Worm (Caenorhabditis elegans): Measurements from ENCODE around the gene Y116F11B.7.
A peak's percentile ranks its signal among the peaks of the same experiment; 100 is the strongest.

The Y116F11B.7 gene

ce11 chrV:19848014-19848413, at the start of gene Y116F11B.7:
Y116F11B.7 (plus strand) TSS chrV:19848314.
- TF ChIP-seq daf-12 (tag; optimal IDR thresholded peaks at IDR 0.05): no peak
- TF ChIP-seq nhr-111 (GFP tag; optimal IDR thresholded peaks at IDR 0.05): no peak
- no peak for TF ChIP-seq duxl-1 (tag; optimal IDR thresholded peaks at IDR 0.05; ENCODE audit: poor library complexity)
- no peak for TF ChIP-seq T20F7.1 (GFP tag; optimal IDR thresholded peaks at IDR 0.05)
- no peak for TF ChIP-seq rbr-2 (tag; optimal IDR thresholded peaks at IDR 0.05)
- TF ChIP-seq daf-16 (GFP tag; optimal IDR thresholded peaks at IDR 0.05): no peak
- TF ChIP-seq daf-16 (tag; optimal IDR thresholded peaks at IDR 0.05): no peak
- TF ChIP-seq lir-3 (tag; optimal IDR thresholded peaks at IDR 0.05): no peak
- TF ChIP-seq jun-1 (tag; optimal IDR thresholded peaks at IDR 0.05): no peak
- TF ChIP-seq daf-19 (GFP tag; conservative IDR thresholded peaks at IDR 0.05): no peak
- no peak for TF ChIP-seq egl-43 (GFP tag; IDR thresholded peaks at IDR 0.05)
- TF ChIP-seq Y48G9A.11 (GFP tag; IDR thresholded peaks at IDR 0.05): no peak
- TF ChIP-seq hmg-1.1 (GFP tag; IDR thresholded peaks at IDR 0.05): no peak
- TF ChIP-seq ztf-11 (tag; optimal IDR thresholded peaks at IDR 0.05): no peak
- TF ChIP-seq zfp-3 (GFP tag; conservative IDR thresholded peaks at IDR 0.05): no peak
- TF ChIP-seq F49E8.2 (tag; optimal IDR thresholded peaks at IDR 0.05; ENCODE audit: borderline replicate concordance): no peak
- no peak for TF ChIP-seq pqm-1 (tag; optimal IDR thresholded peaks at IDR 0.05)
- TF ChIP-seq fkh-10 (GFP tag; optimal IDR thresholded peaks at IDR 0.05): no peak
- no peak for TF ChIP-seq dpl-1 (GFP tag; optimal IDR thresholded peaks at IDR 0.05)
- no peak for TF ChIP-seq ceh-44 (GFP tag; IDR thresholded peaks at IDR 0.05)
- TF ChIP-seq aha-1 (tag): no peak

- TF ChIP-seq ztf-7 (tag; optimal IDR thresholded peaks at IDR 0.05) (no peak), dmd-6 (GFP tag; IDR thresholded peaks at IDR 0.05) (no peak), aha-1 (tag) (peak; percentile 27), ceh-44 (GFP tag; IDR thresholded peaks at IDR 0.05) (no peak)
Measured at ce11 chrV:19801033-19801432, 47.1 kb upstream of the Y116F11B.7 start, which contains the start of gene Y116F11B.2. Y116F11B.2 (minus strand) TSS chrV:19801133.

DNA sequence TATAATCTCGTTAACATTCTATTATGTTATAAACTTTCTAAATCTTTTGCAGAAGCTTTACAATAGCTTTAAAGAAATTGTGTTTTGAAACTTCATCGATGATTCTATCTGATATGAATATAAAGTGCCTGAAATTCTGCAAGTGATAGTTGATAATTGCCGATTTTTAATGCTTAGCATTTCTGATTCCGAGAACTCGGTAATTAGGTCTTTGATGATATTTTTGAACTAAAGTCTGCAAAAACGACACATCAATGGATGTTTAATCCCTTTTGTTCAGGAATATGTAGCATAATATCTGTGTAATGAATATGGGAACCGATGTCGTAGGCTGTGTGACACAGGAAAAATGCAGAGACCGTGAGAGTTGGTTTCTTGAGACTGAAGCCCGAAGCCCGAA, 45.3 kb upstream of the Y116F11B.7 start:
- TF ChIP-seq tag-97 (GFP tag; IDR thresholded peaks at IDR 0.05) (no peak), mdt-29 (GFP tag; IDR thresholded peaks at IDR 0.05) (no peak), mdl-1 (tag; optimal IDR thresholded peaks at IDR 0.05) (no peak), madf-9 (GFP tag; conservative IDR thresholded peaks at IDR 0.05) (no peak), saeg-2 (GFP tag; IDR thresholded peaks at IDR 0.05) (no peak), snpc-4 (tag; optimal IDR thresholded peaks at IDR 0.05) (no peak), sdz-12 (GFP tag; optimal IDR thresholded peaks at IDR 0.05) (no peak), ama-1 (optimal IDR thresholded peaks at IDR 0.05) (no peak), daf-19 (GFP tag; conservative IDR thresholded peaks at IDR 0.05) (no peak), T20F7.1 (GFP tag; optimal IDR thresholded peaks at IDR 0.05) (no peak), mep-1 (tag; optimal IDR thresholded peaks at IDR 0.05) (no peak), Y75B8A.6 (GFP tag; IDR thresholded peaks at IDR 0.05) (no peak), Y105C5A.15 (GFP tag; IDR thresholded peaks at IDR 0.05) (no peak), zip-2 (tag; optimal IDR thresholded peaks at IDR 0.05) (no peak), fos-1 (tag; optimal IDR thresholded peaks at IDR 0.05) (no peak)

ce11 chrV:19805548-19805947, 42.6 kb upstream of the Y116F11B.7 start:
- peak; percentile 82 for TF ChIP-seq aha-1 (tag)
- no peak for TF ChIP-seq ceh-44 (GFP tag; IDR thresholded peaks at IDR 0.05)

DNA sequence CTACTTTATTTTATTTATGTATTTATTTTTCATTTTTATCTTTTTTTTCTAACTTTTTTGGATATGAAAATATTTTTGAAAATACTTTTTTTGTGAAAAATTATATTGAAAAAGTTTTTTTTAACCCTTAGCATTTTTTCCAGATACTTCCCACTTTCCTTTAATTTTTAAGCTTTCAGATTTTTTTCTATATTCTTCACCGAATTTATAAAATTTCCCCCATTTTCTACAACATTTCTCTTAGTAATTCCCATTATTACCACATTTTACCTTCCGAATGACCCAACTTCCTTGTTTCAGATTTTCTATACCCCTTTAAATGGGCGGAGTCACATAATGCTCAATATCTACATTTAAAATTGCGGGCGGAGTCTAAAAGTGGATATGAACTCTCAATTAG, 33.3 kb upstream of the Y116F11B.7 start, which contains the start of gene daf-28:
Gene daf-28 (plus strand): TSS at position 301 of the 400 bp plus-strand sequence.
- TF ChIP-seq spr-1 (tag; optimal IDR thresholded peaks at IDR 0.05) (no peak), set-16 (GFP tag; IDR thresholded peaks at IDR 0.05) (no peak), rbr-2 (tag; optimal IDR thresholded peaks at IDR 0.05) (no peak), pha-4 (GFP tag; IDR thresholded peaks at IDR 0.05) (no peak), pha-4 (tag; optimal IDR thresholded peaks at IDR 0.05) (no peak), skn-1 (tag; optimal IDR thresholded peaks at IDR 0.05) (no peak), mdl-1 (tag; optimal IDR thresholded peaks at IDR 0.05) (no peak), lin-1 (GFP tag; IDR thresholded peaks at IDR 0.05) (no peak), nhr-41 (GFP tag; IDR thresholded peaks at IDR 0.05) (no peak), T26A8.4 (GFP tag; IDR thresholded peaks at IDR 0.05) (no peak), aha-1 (tag) (no peak), hlh-11 (tag; optimal IDR thresholded peaks at IDR 0.05) (no peak), F49E8.2 (tag; optimal IDR thresholded peaks at IDR 0.05; ENCODE audit: borderline replicate concordance) (no peak), dmd-9 (GFP tag; IDR thresholded peaks at IDR 0.05) (no peak), madf-5 (GFP tag; IDR thresholded peaks at IDR 0.05) (no peak), mdt-29 (GFP tag; IDR thresholded peaks at IDR 0.05) (no peak)

All from whole organism, L4 larva.